Fruit fly (Drosophila melanogaster): ENCODE results near the gene Pits.
A peak's percentile ranks its signal among the peaks of the same experiment; 100 is the strongest.

- peak; percentile 77 for TF ChIP-seq Smox (GFP tag; optimal IDR thresholded peaks at IDR 0.05)
- TF ChIP-seq ss (GFP tag; optimal IDR thresholded peaks at IDR 0.05), result peak; percentile 81 to 91
- TF ChIP-seq esn (GFP tag; optimal IDR thresholded peaks at IDR 0.05), result peak; percentile 85
- peak; percentile 94 for TF ChIP-seq CG15336 (GFP tag; IDR thresholded peaks at IDR 0.05)
- peak; percentile 72 for TF ChIP-seq Sox102F (GFP tag; optimal IDR thresholded peaks at IDR 0.05)
- peak; percentile 89 for TF ChIP-seq eg (GFP tag; IDR thresholded peaks at IDR 0.05)
- TF ChIP-seq CG7368 (GFP tag; optimal IDR thresholded peaks at IDR 0.05), result peak; percentile 52
- peak; percentile 94 for TF ChIP-seq CG6276 (GFP tag; optimal IDR thresholded peaks at IDR 0.05)
- TF ChIP-seq CG10631 (GFP tag; optimal IDR thresholded peaks at IDR 0.05), result peak; percentile 92
- peak; percentile 67 for TF ChIP-seq CG11294 (GFP tag; IDR thresholded peaks at IDR 0.05)
- peak; percentile 59 for TF ChIP-seq Sox15 (GFP tag; optimal IDR thresholded peaks at IDR 0.05)
- peak; percentile 93 for TF ChIP-seq Lpt (GFP tag; optimal IDR thresholded peaks at IDR 0.05)
- peak; percentile 91 for TF ChIP-seq achi (GFP tag; optimal IDR thresholded peaks at IDR 0.05)
- TF ChIP-seq Met (GFP tag; optimal IDR thresholded peaks at IDR 0.05), result peak; percentile 86
These were observed 7.1 kb downstream of the Pits start for dm6 chrX:12575827-12576408.

Measured in whole organism, prepupa.